Worm (Caenorhabditis elegans) whole organism, L1 larva: Measurements from ENCODE around the gene F22E5.22.

ENCODE experiments used
- C04F5.9 ChIP-seq: sonication (generic microtip); optimal IDR thresholded peaks from 2 replicates; lab custom pipeline; 2016; ENCODE audit warnings: missing genetic modification characterization, missing compliant biosample characterization
- Y116A8C.19 ChIP-seq: sonication (generic microtip); optimal IDR thresholded peaks from 2 replicates; lab custom pipeline; 2016; ENCODE audit warnings: missing compliant biosample characterization, missing genetic modification characterization, borderline replicate concordance
- aha-1 ChIP-seq: fragments of 150-350 bp; optimal IDR thresholded peaks from 2 replicates; lab custom pipeline; 2014; ENCODE audit warnings: missing biosample characterization, missing genetic modification characterization
- alr-1 ChIP-seq: fragments of 200-800 bp; sonication (Bioruptor generic); optimal IDR thresholded peaks from 2 replicates; lab custom pipeline; 2018; ENCODE audit warnings: borderline replicate concordance, mild to moderate bottlenecking, missing genetic modification characterization, missing compliant biosample characterization
- aly-2 ChIP-seq: fragments of 150-350 bp; optimal IDR thresholded peaks from 2 replicates; lab custom pipeline; 2014; ENCODE audit warnings: missing biosample characterization, missing genetic modification characterization
- blmp-1 ChIP-seq: fragments of 150-350 bp; optimal IDR thresholded peaks from 2 replicates; lab custom pipeline; 2014; ENCODE audit warnings: missing biosample characterization, missing genetic modification characterization
- ceh-8 ChIP-seq: fragments of 200-800 bp; sonication (Bioruptor generic); optimal IDR thresholded peaks from 2 replicates; lab custom pipeline; 2018; ENCODE audit warnings: mild to moderate bottlenecking, missing genetic modification characterization, moderate library complexity, missing compliant biosample characterization
- ceh-82 ChIP-seq, 3 experiments: fragments of 150-350 bp in 1 of 3; sonication (generic microtip) in 2 of 3; optimal IDR thresholded peaks; 2 replicates each; lab custom pipeline; 2014 to 2017; ENCODE audit warnings: missing biosample characterization in 3 of 3, missing genetic modification characterization in 3 of 3
- ceh-88 ChIP-seq: fragments of 200-800 bp; sonication (Bioruptor generic); IDR thresholded peaks from 2 replicates; pipeline ENCODE4 v1.3.6; 2022; ENCODE audit warnings: missing genetic modification characterization, missing compliant biosample characterization
- ces-1 ChIP-seq: fragments of 150-350 bp; optimal IDR thresholded peaks from 2 replicates; lab custom pipeline; 2014; ENCODE audit warnings: missing biosample characterization, missing genetic modification reagents, missing genetic modification characterization
- dpl-1 ChIP-seq, 3 experiments: fragments of 150-350 bp in 2 of 3; sonication (generic microtip) in 1 of 3; optimal IDR thresholded peaks; 2 replicates each; lab custom pipeline; 2014 to 2017; ENCODE audit warnings: missing biosample characterization in 3 of 3, missing genetic modification characterization in 3 of 3, missing genetic modification reagents in 3 of 3
- dsc-1 ChIP-seq: sonication (generic microtip); optimal IDR thresholded peaks from 2 replicates; lab custom pipeline; 2016; ENCODE audit warnings: mild to moderate bottlenecking, missing genetic modification characterization, missing compliant biosample characterization
- efl-1 ChIP-seq, 4 experiments: fragments of 150-350 bp; optimal IDR thresholded peaks in 3 of 4; peaks in 1 of 4; 1 replicate in 1 of 4; 2 replicates in 3 of 4; lab custom pipeline; 2014; ENCODE audit warnings: missing biosample characterization in 2 of 4, missing genetic modification characterization in 2 of 4, missing genetic modification reagents in 2 of 4
- egl-13 ChIP-seq: sonication (generic microtip); optimal IDR thresholded peaks from 2 replicates; lab custom pipeline; 2016; ENCODE audit warnings: missing genotype, missing genetic modification reagents, missing genetic modification characterization, missing compliant biosample characterization
- egl-27 ChIP-seq, 2 experiments: fragments of 150-350 bp in 1 of 2; sonication (generic microtip); optimal IDR thresholded peaks; 3 replicates each; lab custom pipeline; 2017 to 2018; ENCODE audit warnings: missing biosample characterization in 2 of 2, missing genetic modification characterization in 2 of 2, missing genetic modification reagents in 2 of 2
- elt-2 ChIP-seq: sonication (generic microtip); optimal IDR thresholded peaks from 2 replicates; lab custom pipeline; 2016; ENCODE audit warnings: missing genetic modification characterization, mild to moderate bottlenecking, inconsistent platforms, missing compliant biosample characterization, missing genetic modification reagents
- ets-5 ChIP-seq: fragments of 200-800 bp; sonication (Bioruptor generic); IDR thresholded peaks from 2 replicates; pipeline ENCODE4 v1.3.6; 2022; ENCODE audit warnings: missing genetic modification characterization, missing compliant biosample characterization
- fkh-10 ChIP-seq: sonication (generic microtip); optimal IDR thresholded peaks from 2 replicates; lab custom pipeline; 2017; ENCODE audit warnings: missing biosample characterization, missing genetic modification reagents, missing genetic modification characterization
- fkh-4 ChIP-seq: sonication (generic microtip); optimal IDR thresholded peaks from 2 replicates; lab custom pipeline; 2016; ENCODE audit warnings: missing compliant biosample characterization, missing genetic modification characterization, borderline replicate concordance
- fkh-8 ChIP-seq: sonication (generic microtip); optimal IDR thresholded peaks from 2 replicates; lab custom pipeline; 2016; ENCODE audit warnings: mild to moderate bottlenecking, missing genetic modification characterization, missing compliant biosample characterization
- grh-1 ChIP-seq: fragments of 200-800 bp; sonication (Bioruptor generic); IDR thresholded peaks from 2 replicates; pipeline ENCODE4 v1.3.6; 2022; ENCODE audit warnings: missing genetic modification reagents, missing genetic modification characterization, missing compliant biosample characterization
- hlh-4 ChIP-seq: sonication (generic microtip); optimal IDR thresholded peaks from 2 replicates; lab custom pipeline; 2016; ENCODE audit warnings: mild to moderate bottlenecking, missing genetic modification characterization, missing compliant biosample characterization
- irx-1 ChIP-seq: sonication (generic microtip); optimal IDR thresholded peaks from 2 replicates; lab custom pipeline; 2016; ENCODE audit warnings: missing genetic modification characterization, missing compliant biosample characterization
- isw-1 ChIP-seq: fragments of 200-800 bp; sonication (Bioruptor generic); IDR thresholded peaks from 2 replicates; pipeline ENCODE4 v1.3.6; 2022; ENCODE audit warnings: missing genetic modification characterization, missing compliant biosample characterization
- jun-1 ChIP-seq: fragments of 150-350 bp; optimal IDR thresholded peaks from 2 replicates; lab custom pipeline; 2014; ENCODE audit warnings: missing biosample characterization, missing genetic modification reagents, missing genetic modification characterization
- lin-13 ChIP-seq: fragments of 150-350 bp; optimal IDR thresholded peaks from 2 replicates; lab custom pipeline; 2014; ENCODE audit warnings: missing biosample characterization, missing genetic modification reagents, missing genetic modification characterization
- lin-14 ChIP-seq: fragments of 200-800 bp; sonication (Bioruptor generic); optimal IDR thresholded peaks from 2 replicates; lab custom pipeline; 2018; ENCODE audit warnings: mild to moderate bottlenecking, missing genetic modification characterization, moderate library complexity, missing compliant biosample characterization
- lin-35 ChIP-seq, 2 experiments: fragments of 150-350 bp; optimal IDR thresholded peaks; 2 replicates each; lab custom pipeline; 2014; ENCODE audit warnings: missing biosample characterization in 2 of 2, missing genetic modification characterization in 2 of 2, missing genetic modification reagents in 2 of 2
- lin-39 ChIP-seq: fragments of 150-350 bp; optimal IDR thresholded peaks from 2 replicates; lab custom pipeline; 2014; ENCODE audit warnings: missing biosample characterization, missing genetic modification reagents, missing genetic modification characterization
- mdl-1 ChIP-seq, 2 experiments: fragments of 150-350 bp; optimal IDR thresholded peaks; 2 replicates each; lab custom pipeline; 2014 to 2017; ENCODE audit warnings: missing biosample characterization in 2 of 2, missing genetic modification characterization in 2 of 2, inconsistent platforms in 1 of 2
- nhr-12 ChIP-seq: sonication (generic microtip); optimal IDR thresholded peaks from 2 replicates; lab custom pipeline; 2017; ENCODE audit warnings: missing biosample characterization, missing genetic modification characterization
- nhr-19 ChIP-seq: fragments of 200-800 bp; sonication (Bioruptor generic); conservative IDR thresholded peaks from 2 replicates; pipeline ENCODE4 v1.3.6; 2022; ENCODE audit warnings: missing genetic modification characterization, missing compliant biosample characterization
- nhr-20 ChIP-seq: sonication (generic microtip); optimal IDR thresholded peaks from 2 replicates; lab custom pipeline; 2016; ENCODE audit warnings: mild to moderate bottlenecking, missing genetic modification characterization, missing compliant biosample characterization
- nhr-28 ChIP-seq: fragments of 150-350 bp; optimal IDR thresholded peaks from 2 replicates; lab custom pipeline; 2014; ENCODE audit warnings: missing biosample characterization, missing genetic modification characterization
- nhr-47 ChIP-seq: sonication (generic microtip); optimal IDR thresholded peaks from 2 replicates; lab custom pipeline; 2016; ENCODE audit warnings: mild to moderate bottlenecking, missing genetic modification characterization, moderate library complexity, missing compliant biosample characterization
- nhr-71 ChIP-seq: sonication (generic microtip); optimal IDR thresholded peaks from 2 replicates; lab custom pipeline; 2016; ENCODE audit warnings: mild to moderate bottlenecking, missing genetic modification characterization, moderate library complexity, missing compliant biosample characterization
- nhr-76 ChIP-seq: sonication (generic microtip); optimal IDR thresholded peaks from 2 replicates; lab custom pipeline; 2017; ENCODE audit warnings: missing biosample characterization, missing genetic modification characterization
- nhr-77 ChIP-seq: fragments of 150-350 bp; optimal IDR thresholded peaks from 2 replicates; lab custom pipeline; 2014; ENCODE audit warnings: missing biosample characterization, missing genetic modification characterization
- nhr-85 ChIP-seq: sonication (generic microtip); peaks from one replicate; lab custom pipeline; 2016; ENCODE audit warnings: missing genetic modification characterization, inconsistent platforms, missing compliant biosample characterization
- pax-3 ChIP-seq: fragments of 200-800 bp; sonication (Bioruptor generic); optimal IDR thresholded peaks from 2 replicates; lab custom pipeline; 2018; ENCODE audit warnings: mild to moderate bottlenecking, missing genetic modification characterization, moderate library complexity, missing compliant biosample characterization
- pqm-1 ChIP-seq: sonication (generic microtip); optimal IDR thresholded peaks from 3 replicates; lab custom pipeline; 2017; ENCODE audit warnings: missing biosample characterization, missing genetic modification characterization
- rnt-1 ChIP-seq: sonication (generic microtip); optimal IDR thresholded peaks from 2 replicates; lab custom pipeline; 2016; ENCODE audit warnings: mild to moderate bottlenecking, missing genetic modification characterization, moderate library complexity, missing compliant biosample characterization
- snpc-4 ChIP-seq: fragments of 150-350 bp; optimal IDR thresholded peaks from 2 replicates; lab custom pipeline; 2014; ENCODE audit warnings: missing biosample characterization, missing genetic modification characterization
- snu-23 ChIP-seq: sonication (generic microtip); optimal IDR thresholded peaks from 2 replicates; lab custom pipeline; 2016; ENCODE audit warnings: missing genetic modification characterization, missing compliant biosample characterization
- sup-37 ChIP-seq: fragments of 200-800 bp; sonication (Bioruptor generic); optimal IDR thresholded peaks from 2 replicates; lab custom pipeline; 2018; ENCODE audit warnings: mild to moderate bottlenecking, missing genetic modification characterization, missing compliant biosample characterization
- tlp-1 ChIP-seq: fragments of 150-350 bp; optimal IDR thresholded peaks from 2 replicates; lab custom pipeline; 2014; ENCODE audit warnings: missing biosample characterization, missing genetic modification characterization
- unc-30 ChIP-seq: sonication (generic microtip); optimal IDR thresholded peaks from 2 replicates; lab custom pipeline; 2017; ENCODE audit warnings: missing biosample characterization, missing genetic modification characterization
- unc-86 ChIP-seq: sonication (generic microtip); optimal IDR thresholded peaks from 2 replicates; lab custom pipeline; 2016; ENCODE audit warnings: missing genetic modification characterization, missing compliant biosample characterization
- unc-98 ChIP-seq: fragments of 200-800 bp; sonication (Bioruptor generic); IDR thresholded peaks from 2 replicates; pipeline ENCODE4 v1.3.6; 2022; ENCODE audit warnings: missing genetic modification characterization, missing compliant biosample characterization
- vab-15 ChIP-seq: sonication (generic microtip); optimal IDR thresholded peaks from 2 replicates; lab custom pipeline; 2017; ENCODE audit warnings: missing genotype, mild to moderate bottlenecking, missing genetic modification characterization, missing compliant biosample characterization
- zag-1 ChIP-seq: fragments of 150-350 bp; optimal IDR thresholded peaks from 2 replicates; lab custom pipeline; 2014; ENCODE audit warnings: missing biosample characterization, missing genetic modification characterization
- ztf-11 ChIP-seq, 2 experiments: sonication (generic microtip); optimal IDR thresholded peaks; 2 replicates each; lab custom pipeline; 2016 to 2017; ENCODE audit warnings: missing genetic modification characterization in 2 of 2, missing biosample characterization in 1 of 2, missing compliant biosample characterization in 1 of 2

The F22E5.22 gene

ce11 chrII:2686985-2687675 is 21.4 kb downstream of the F22E5.22 start, which contains the start of the genes sup-9 and nspf-1:
Gene sup-9, minus strand, starts transcription at chrII:2687027.
Gene nspf-1, plus strand, starts transcription at chrII:2687625.
- TF ChIP-seq nhr-47 (no peak), fkh-4 (peak; percentile 78), grh-1 (GFP tag; lab: Robert Waterston, UW) (no peak), mdl-1 (tag; optimal IDR thresholded peaks at IDR 0.05; lab: Kevin White, UChicago) (no peak), unc-98 (GFP tag; lab: Robert Waterston, UW) (no peak), Y116A8C.19 (tag; lab: Kevin White, UChicago) (no peak), aha-1 (tag; lab: Kevin White, UChicago) (no peak), ces-1 (GFP tag; lab: Kevin White, UChicago) (no peak), rnt-1 (peak; percentile 73), lin-39 (tag; lab: Kevin White, UChicago) (no peak), lin-35 (GFP tag; optimal IDR thresholded peaks at IDR 0.05; lab: Kevin White, UChicago) (no peak), dsc-1 (peak; percentile 95), ets-5 (no peak), nhr-85 (tag; lab: Kevin White, UChicago) (no peak), tlp-1 (tag; lab: Kevin White, UChicago) (no peak), isw-1 (GFP tag; lab: Robert Waterston, UW) (no peak), egl-27 (tag; optimal IDR thresholded peaks at IDR 0.05; lab: Kevin White, UChicago) (no peak), ceh-82 (tag; optimal IDR thresholded peaks at IDR 0.05; lab: Kevin White, UChicago) (peak in 1 of 3 experiments; percentile 28), nhr-71 (tag; lab: Kevin White, UChicago) (peak; percentile 63), dpl-1 (GFP tag; optimal IDR thresholded peaks at IDR 0.05; lab: Kevin White, UChicago) (no peak), nhr-77 (tag; lab: Kevin White, UChicago) (no peak), lin-14 (GFP tag; lab: Kevin White, UChicago) (peak; percentile 81), nhr-12 (tag; lab: Kevin White, UChicago) (no peak), fkh-8 (tag; lab: Kevin White, UChicago) (no peak), snu-23 (GFP tag; lab: Kevin White, UChicago) (peak; percentile 45), C04F5.9 (tag; lab: Kevin White, UChicago) (no peak), snpc-4 (tag; lab: Kevin White, UChicago) (no peak), ceh-8 (GFP tag; lab: Kevin White, UChicago) (no peak), jun-1 (tag; lab: Kevin White, UChicago) (no peak), pax-3 (tag; lab: Kevin White, UChicago) (no peak), unc-86 (tag; lab: Kevin White, UChicago) (no peak), sup-37 (GFP tag; lab: Kevin White, UChicago) (no peak), irx-1 (tag; lab: Kevin White, UChicago) (peak; percentile 44), hlh-4 (no peak), nhr-20 (tag; lab: Kevin White, UChicago) (no peak), egl-13 (tag; lab: Kevin White, UChicago) (no peak), vab-15 (tag; lab: Kevin White, UChicago) (no peak), unc-30 (tag; lab: Kevin White, UChicago) (no peak), pqm-1 (tag; lab: Kevin White, UChicago) (no peak), lin-13 (GFP tag; lab: Kevin White, UChicago) (peak; percentile 33), nhr-19 (GFP tag; lab: Robert Waterston, UW) (peak; percentile 43), nhr-28 (no peak), blmp-1 (tag; lab: Kevin White, UChicago) (no peak), alr-1 (tag; lab: Kevin White, UChicago) (no peak), aly-2 (tag; lab: Kevin White, UChicago) (no peak), zag-1 (no peak), elt-2 (tag; lab: Kevin White, UChicago) (no peak), efl-1 (optimal IDR thresholded peaks at IDR 0.05; lab: Kevin White, UChicago) (peak; percentile 50 to 51), efl-1 (GFP tag; optimal IDR thresholded peaks at IDR 0.05 in 1 of 2; lab: Kevin White, UChicago) (no peak), fkh-10 (peak; percentile 63), ztf-11 (tag; optimal IDR thresholded peaks at IDR 0.05; lab: Kevin White, UChicago) (no peak), nhr-76 (tag; lab: Kevin White, UChicago) (no peak), ceh-88 (no peak)
